Fruit fly (Drosophila melanogaster) whole organism, prepupa: Measurements from ENCODE around the gene Cpr66D.
A peak's percentile ranks its signal among the peaks of the same experiment; 100 is the strongest.

ENCODE experiments used
- CG10631 ChIP-seq: fragments of 200-800 bp; sonication (Bioruptor generic); optimal IDR thresholded peaks from 2 replicates; lab custom pipeline; 2016; ENCODE audit warnings: missing biosample characterization, missing genetic modification characterization
- CG11294 ChIP-seq: fragments of 200-800 bp; sonication (Bioruptor generic); IDR thresholded peaks from 2 replicates; pipeline ENCODE4 v1.3.6; 2022; ENCODE audit warnings: missing biosample characterization, missing genetic modification characterization
- CG11762 ChIP-seq: fragments of 200-800 bp; sonication (Bioruptor generic); optimal IDR thresholded peaks from 3 replicates; lab custom pipeline; 2016; ENCODE audit warnings: missing biosample characterization, missing genetic modification characterization; ENCODE audit not compliant: insufficient read depth
- CG15336 ChIP-seq: fragments of 200-800 bp; sonication (Bioruptor generic); IDR thresholded peaks from 2 replicates; pipeline ENCODE4 v1.3.6; 2022; ENCODE audit warnings: missing biosample characterization, missing genetic modification characterization
- CG1621 ChIP-seq: fragments of 200-800 bp; sonication (Bioruptor generic); optimal IDR thresholded peaks from 3 replicates; lab custom pipeline; 2018; ENCODE audit warnings: missing biosample characterization, mild to moderate bottlenecking, missing genetic modification characterization
- CG16779 ChIP-seq: fragments of 200-800 bp; sonication (Bioruptor generic); optimal IDR thresholded peaks from 3 replicates; lab custom pipeline; 2017; ENCODE audit warnings: missing biosample characterization, mild to moderate bottlenecking, missing genetic modification characterization
- CG3032 ChIP-seq: fragments of 200-800 bp; optimal IDR thresholded peaks from 2 replicates; lab custom pipeline; 2019; ENCODE audit warnings: missing biosample characterization, mild to moderate bottlenecking, missing genetic modification characterization, moderate library complexity
- CG32006 ChIP-seq: fragments of 200-800 bp; sonication (Bioruptor generic); optimal IDR thresholded peaks from 3 replicates; lab custom pipeline; 2017; ENCODE audit warnings: missing biosample characterization, mild to moderate bottlenecking, missing genetic modification characterization
- CG34406 ChIP-seq: fragments of 200-800 bp; sonication (Bioruptor generic); optimal IDR thresholded peaks from 3 replicates; lab custom pipeline; 2016; ENCODE audit warnings: missing biosample characterization, missing genetic modification characterization
- CG3919 ChIP-seq: fragments of 200-800 bp; sonication (Bioruptor generic); optimal IDR thresholded peaks from 3 replicates; lab custom pipeline; 2016; ENCODE audit warnings: missing biosample characterization, missing genetic modification characterization
- CG4318 ChIP-seq: fragments of 200-800 bp; sonication (Bioruptor generic); optimal IDR thresholded peaks from 3 replicates; lab custom pipeline; 2017; ENCODE audit warnings: missing biosample characterization, mild to moderate bottlenecking, missing genetic modification characterization
- CG6163 ChIP-seq: fragments of 200-800 bp; sonication (Bioruptor generic); IDR thresholded peaks from 3 replicates; pipeline ENCODE4 v1.3.6; 2022; ENCODE audit warnings: missing biosample characterization, missing genetic modification characterization
- CG6792 ChIP-seq: fragments of 200-800 bp; sonication (Bioruptor generic); optimal IDR thresholded peaks from 3 replicates; lab custom pipeline; 2016; ENCODE audit warnings: missing biosample characterization, missing genetic modification characterization
- CG6854 ChIP-seq: fragments of 200-800 bp; sonication (Bioruptor generic); optimal IDR thresholded peaks from 2 replicates; lab custom pipeline; 2017; ENCODE audit warnings: missing biosample characterization, mild to moderate bottlenecking, missing genetic modification characterization
- CG7368 ChIP-seq: fragments of 200-800 bp; sonication (Bioruptor generic); optimal IDR thresholded peaks from 3 replicates; lab custom pipeline; 2016; ENCODE audit warnings: missing biosample characterization, missing genetic modification characterization
- CG9139 ChIP-seq: fragments of 200-800 bp; sonication (Bioruptor generic); optimal IDR thresholded peaks from 3 replicates; lab custom pipeline; 2017; ENCODE audit warnings: missing biosample characterization, mild to moderate bottlenecking, missing genetic modification characterization
- Eip78C ChIP-seq: fragments of 200-800 bp; sonication (Bioruptor generic); peaks from one replicate; lab custom pipeline; 2016; ENCODE audit warnings: missing biosample characterization, missing genetic modification characterization
- Ets21C ChIP-seq: fragments of 200-800 bp; sonication (Bioruptor generic); optimal IDR thresholded peaks from 3 replicates; lab custom pipeline; 2016; ENCODE audit warnings: missing biosample characterization, missing genetic modification characterization
- Ets96B ChIP-seq: fragments of 200-800 bp; optimal IDR thresholded peaks from 2 replicates; lab custom pipeline; 2019; ENCODE audit warnings: missing biosample characterization, mild to moderate bottlenecking, missing genetic modification characterization, moderate library complexity
- Gug ChIP-seq: fragments of 200-800 bp; sonication (Bioruptor generic); IDR thresholded peaks from 2 replicates; pipeline ENCODE4 v1.3.6; 2022; ENCODE audit warnings: missing biosample characterization, missing genetic modification characterization
- Hr39 ChIP-seq: fragments of 200-800 bp; sonication (Bioruptor generic); optimal IDR thresholded peaks from 2 replicates; lab custom pipeline; 2016; ENCODE audit warnings: missing biosample characterization, missing genetic modification characterization
- Lpt ChIP-seq: fragments of 200-800 bp; sonication (Bioruptor generic); optimal IDR thresholded peaks from 3 replicates; lab custom pipeline; 2016; ENCODE audit warnings: missing biosample characterization, missing genetic modification characterization
- Met ChIP-seq: fragments of 200-800 bp; sonication (Bioruptor generic); optimal IDR thresholded peaks from 3 replicates; lab custom pipeline; 2016; ENCODE audit warnings: missing biosample characterization, missing genetic modification characterization
- OdsH ChIP-seq: fragments of 200-800 bp; sonication (Bioruptor generic); optimal IDR thresholded peaks from 3 replicates; lab custom pipeline; 2016; ENCODE audit warnings: missing biosample characterization, missing genetic modification characterization
- Sox102F ChIP-seq: fragments of 200-800 bp; sonication (Bioruptor generic); optimal IDR thresholded peaks from 2 replicates; lab custom pipeline; 2016; ENCODE audit warnings: missing biosample characterization, mild to moderate bottlenecking, missing genetic modification characterization
- Sox14 ChIP-seq: fragments of 200-800 bp; sonication (Bioruptor generic); optimal IDR thresholded peaks from 3 replicates; lab custom pipeline; 2016; ENCODE audit warnings: missing biosample characterization, missing genetic modification characterization
- Sox15 ChIP-seq: fragments of 200-800 bp; sonication (Bioruptor generic); optimal IDR thresholded peaks from 3 replicates; lab custom pipeline; 2016; ENCODE audit warnings: missing biosample characterization, missing genetic modification characterization
- cyc ChIP-seq: fragments of 200-800 bp; sonication (Bioruptor generic); optimal IDR thresholded peaks from 3 replicates; lab custom pipeline; 2016; ENCODE audit warnings: missing biosample characterization, missing genetic modification characterization
- dac ChIP-seq: fragments of 200-800 bp; sonication (Bioruptor generic); optimal IDR thresholded peaks from 2 replicates; lab custom pipeline; 2017; ENCODE audit warnings: missing biosample characterization, mild to moderate bottlenecking, missing genetic modification characterization
- dsx ChIP-seq: fragments of 200-800 bp; optimal IDR thresholded peaks from 3 replicates; lab custom pipeline; 2019; ENCODE audit warnings: missing biosample characterization, mild to moderate bottlenecking, missing genetic modification characterization, moderate library complexity; ENCODE audit not compliant: poor library complexity, severe bottlenecking
- esn ChIP-seq: fragments of 200-800 bp; sonication (Bioruptor generic); optimal IDR thresholded peaks from 2 replicates; lab custom pipeline; 2016; ENCODE audit warnings: missing biosample characterization, mild to moderate bottlenecking, missing genetic modification characterization, moderate library complexity
- fd59A ChIP-seq: fragments of 200-800 bp; sonication (Bioruptor generic); optimal IDR thresholded peaks from 2 replicates; lab custom pipeline; 2017; ENCODE audit warnings: missing biosample characterization, mild to moderate bottlenecking, missing genetic modification characterization, missing genetic modification reagents
- fkh ChIP-seq: fragments of 200-800 bp; sonication (Bioruptor generic); optimal IDR thresholded peaks from 3 replicates; lab custom pipeline; 2017; ENCODE audit warnings: missing biosample characterization, mild to moderate bottlenecking, missing genetic modification characterization, moderate library complexity
- lz ChIP-seq: fragments of 200-800 bp; sonication (Bioruptor generic); optimal IDR thresholded peaks from 3 replicates; lab custom pipeline; 2016; ENCODE audit warnings: missing biosample characterization, missing genetic modification characterization
- net ChIP-seq: fragments of 200-800 bp; sonication (Bioruptor generic); optimal IDR thresholded peaks from 3 replicates; lab custom pipeline; 2016; ENCODE audit warnings: missing biosample characterization, missing genetic modification characterization
- pdm3 ChIP-seq: fragments of 200-800 bp; sonication (Bioruptor generic); optimal IDR thresholded peaks from 3 replicates; lab custom pipeline; 2016; ENCODE audit warnings: missing biosample characterization, missing genetic modification characterization
- ss ChIP-seq, 2 experiments: fragments of 200-800 bp; sonication (Bioruptor generic); optimal IDR thresholded peaks; 2 replicates in 1 of 2; 3 replicates in 1 of 2; lab custom pipeline; 2017 to 2018; ENCODE audit warnings: mild to moderate bottlenecking in 2 of 2, missing biosample characterization in 2 of 2, missing genetic modification characterization in 2 of 2, moderate library complexity in 1 of 2
- svp ChIP-seq: fragments of 200-800 bp; sonication (Bioruptor generic); peaks from one replicate; lab custom pipeline; 2016; ENCODE audit warnings: missing biosample characterization, missing genetic modification characterization
- vri ChIP-seq: fragments of 200-800 bp; sonication (Bioruptor generic); optimal IDR thresholded peaks from 3 replicates; lab custom pipeline; 2016; ENCODE audit warnings: missing biosample characterization, mild to moderate bottlenecking, missing genetic modification characterization

Cpr66D gene

dm6 chr3L:8646821-8647220 lies 6.6 kb downstream of the Cpr66D start, which contains the start of the genes CG13305 and Pex7:
CG13305 (minus strand) TSS chr3L:8646822.
Pex7 (plus strand) TSS chr3L:8647145.
- no peak for TF ChIP-seq CG10631 (GFP tag; lab: Kevin White, UChicago)
- TF ChIP-seq CG9139 (GFP tag; lab: Kevin White, UChicago): no peak
- TF ChIP-seq CG7368 (GFP tag; lab: Kevin White, UChicago): no peak
- no peak for TF ChIP-seq CG6854 (GFP tag; lab: Kevin White, UChicago)
- no peak for TF ChIP-seq CG11762 (GFP tag; lab: Kevin White, UChicago)
- TF ChIP-seq net (GFP tag; lab: Kevin White, UChicago): no peak
- no peak for TF ChIP-seq OdsH (GFP tag; lab: Kevin White, UChicago)
- TF ChIP-seq dsx (GFP tag; lab: Kevin White, UChicago): no peak
- no peak for TF ChIP-seq CG1621 (tag; lab: Kevin White, UChicago)
- TF ChIP-seq dac (GFP tag; lab: Kevin White, UChicago): no peak
- no peak for TF ChIP-seq Sox14 (GFP tag; lab: Kevin White, UChicago)
- no peak for TF ChIP-seq CG16779
- TF ChIP-seq fkh: no peak
- no peak for TF ChIP-seq fd59A (GFP tag; lab: Kevin White, UChicago)
- TF ChIP-seq CG11294: no peak
- no peak for TF ChIP-seq esn
- no peak for TF ChIP-seq svp (GFP tag; lab: Kevin White, UChicago)
- TF ChIP-seq Hr39 (GFP tag; lab: Kevin White, UChicago): no peak

- TF ChIP-seq CG32006 (GFP tag; lab: Kevin White, UChicago) (no peak), CG6792 (no peak), cyc (no peak), OdsH (GFP tag; lab: Kevin White, UChicago) (no peak), Sox102F (no peak), CG15336 (no peak), CG34406 (GFP tag; lab: Kevin White, UChicago) (no peak), CG9139 (GFP tag; lab: Kevin White, UChicago) (no peak), Gug (GFP tag; lab: Robert Waterston, UW) (no peak), CG3032 (tag; lab: Kevin White, UChicago) (no peak), vri (no peak), CG4318 (GFP tag; lab: Kevin White, UChicago) (no peak), Lpt (GFP tag; lab: Kevin White, UChicago) (no peak), CG6163 (GFP tag; lab: Robert Waterston, UW) (no peak)
- TF ChIP-seq, all 60 proteins: peak for 0
These were observed 8.6 kb downstream of the Cpr66D start, which contains the start of gene Arr2 for dm6 chr3L:8648836-8649235. Arr2 (minus strand) TSS chr3L:8648936.

dm6 chr3L:8651876-8652571 lies 11.8 kb downstream of the Cpr66D start:
- TF ChIP-seq dsx (GFP tag; lab: Kevin White, UChicago) (peak; percentile 98), CG10631 (GFP tag; lab: Kevin White, UChicago) (no peak)

dm6 chr3L:8652572-8652977 lies 12.3 kb downstream of the Cpr66D start:
- TF ChIP-seq Sox15 (GFP tag; lab: Kevin White, UChicago) (no peak), CG11294 (no peak), CG6163 (GFP tag; lab: Robert Waterston, UW) (no peak), Eip78C (GFP tag; lab: Kevin White, UChicago) (peak; percentile 80), Ets21C (no peak), CG3919 (GFP tag; lab: Kevin White, UChicago) (peak; percentile 17), CG6854 (GFP tag; lab: Kevin White, UChicago) (peak; percentile 87), CG9139 (GFP tag; lab: Kevin White, UChicago) (no peak), dac (GFP tag; lab: Kevin White, UChicago) (no peak), Met (GFP tag; lab: Kevin White, UChicago) (peak; percentile 68), Ets96B (tag; lab: Kevin White, UChicago) (no peak), CG1621 (tag; lab: Kevin White, UChicago) (peak; percentile 23), pdm3 (GFP tag; lab: Kevin White, UChicago) (no peak), ss (GFP tag; optimal IDR thresholded peaks at IDR 0.05; lab: Kevin White, UChicago) (peak; percentile 51 to 93), Sox14 (GFP tag; lab: Kevin White, UChicago) (no peak), svp (GFP tag; lab: Kevin White, UChicago) (peak; percentile 60), net (GFP tag; lab: Kevin White, UChicago) (no peak), lz (no peak)
